Worm (Caenorhabditis elegans) whole organism, young adult: ENCODE data around the gene C09E7.4.

ENCODE experiments used
- F39B2.1 ChIP-seq: fragments of 200-800 bp; sonication (Bioruptor generic); IDR thresholded peaks from 2 replicates; pipeline ENCODE4 v1.3.6; 2022; ENCODE audit warnings: missing genetic modification reagents, missing genetic modification characterization, missing compliant biosample characterization
- Y56A3A.18 ChIP-seq: fragments of 200-800 bp; sonication (Bioruptor generic); IDR thresholded peaks from 2 replicates; pipeline ENCODE4 v1.3.6; 2022; ENCODE audit warnings: missing genetic modification reagents, missing genetic modification characterization, missing compliant biosample characterization
- ekl-4 ChIP-seq: fragments of 200-800 bp; sonication (Bioruptor generic); IDR thresholded peaks from 2 replicates; pipeline ENCODE4 v1.3.6; 2022; ENCODE audit warnings: missing genetic modification reagents, missing genetic modification characterization, missing compliant biosample characterization
- madf-3 ChIP-seq: fragments of 200-800 bp; sonication (Bioruptor generic); IDR thresholded peaks from 2 replicates; pipeline ENCODE4 v1.3.6; 2022; ENCODE audit warnings: missing genetic modification reagents, missing genetic modification characterization, missing compliant biosample characterization
- snpc-3.4 ChIP-seq: sonication (generic microtip); optimal IDR thresholded peaks from 2 replicates; lab custom pipeline; 2017; ENCODE audit warnings: missing genetic modification characterization, mild to moderate bottlenecking, missing compliant biosample characterization, antibody characterized with exemption, moderate library complexity, missing genotype, missing genetic modification reagents
- unc-130 ChIP-seq: sonication (generic microtip); optimal IDR thresholded peaks from 2 replicates; lab custom pipeline; 2016; ENCODE audit warnings: missing genetic modification reagents, missing genetic modification characterization, missing compliant biosample characterization

DNA sequence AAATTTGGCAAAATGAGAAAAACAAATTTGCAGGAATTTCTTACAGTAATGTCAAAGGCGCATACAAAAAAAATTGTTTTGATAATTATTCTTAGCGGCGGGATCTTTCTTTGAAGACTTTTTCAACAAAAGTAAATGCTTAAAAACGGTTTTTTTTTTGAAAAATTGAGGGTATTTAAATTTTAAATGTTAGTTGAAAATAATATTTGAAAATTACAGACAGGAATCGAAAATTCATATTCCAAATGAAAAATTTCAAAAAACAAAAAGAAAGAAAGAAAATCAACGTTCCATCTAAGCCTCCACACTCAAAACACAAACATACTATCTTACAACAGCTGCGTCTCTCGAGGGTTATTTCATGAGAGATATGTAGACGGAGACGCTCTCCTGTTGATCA is 40.4 kb upstream of the C09E7.4 start:
- TF ChIP-seq Y56A3A.18 (GFP tag; lab: Robert Waterston, UW) (no peak), ekl-4 (GFP tag; lab: Robert Waterston, UW) (no peak), madf-3 (GFP tag; lab: Robert Waterston, UW) (no peak), F39B2.1 (GFP tag; lab: Robert Waterston, UW) (no peak), unc-130 (GFP tag; lab: Kevin White, UChicago) (no peak), snpc-3.4 (no peak)
